Fruit fly (Drosophila melanogaster) whole organism, prepupa: ENCODE measurements around the gene Trc8.

Experiments
- CG10631 ChIP-seq: fragments of 200-800 bp; sonication (Bioruptor generic); optimal IDR thresholded peaks from 2 replicates; lab custom pipeline; 2016; ENCODE audit warnings: missing biosample characterization, missing genetic modification characterization
- CG10669 ChIP-seq: fragments of 200-800 bp; sonication (Bioruptor generic); optimal IDR thresholded peaks from 3 replicates; lab custom pipeline; 2018; ENCODE audit warnings: missing biosample characterization, mild to moderate bottlenecking, missing genetic modification characterization, moderate library complexity
- CG11902 ChIP-seq: fragments of 200-800 bp; sonication (Bioruptor generic); optimal IDR thresholded peaks from 3 replicates; lab custom pipeline; 2016; ENCODE audit warnings: missing biosample characterization, missing genetic modification characterization
- CG15336 ChIP-seq: fragments of 200-800 bp; sonication (Bioruptor generic); IDR thresholded peaks from 2 replicates; pipeline ENCODE4 v1.3.6; 2022; ENCODE audit warnings: missing biosample characterization, missing genetic modification characterization
- CG16779 ChIP-seq: fragments of 200-800 bp; sonication (Bioruptor generic); optimal IDR thresholded peaks from 3 replicates; lab custom pipeline; 2017; ENCODE audit warnings: missing biosample characterization, mild to moderate bottlenecking, missing genetic modification characterization
- CG31627 ChIP-seq: fragments of 200-800 bp; sonication (Bioruptor generic); optimal IDR thresholded peaks from 3 replicates; lab custom pipeline; 2016; ENCODE audit warnings: missing biosample characterization, missing genetic modification characterization
- CG32006 ChIP-seq: fragments of 200-800 bp; sonication (Bioruptor generic); optimal IDR thresholded peaks from 3 replicates; lab custom pipeline; 2017; ENCODE audit warnings: missing biosample characterization, mild to moderate bottlenecking, missing genetic modification characterization
- CG34406 ChIP-seq: fragments of 200-800 bp; sonication (Bioruptor generic); optimal IDR thresholded peaks from 3 replicates; lab custom pipeline; 2016; ENCODE audit warnings: missing biosample characterization, missing genetic modification characterization
- CG4318 ChIP-seq: fragments of 200-800 bp; sonication (Bioruptor generic); optimal IDR thresholded peaks from 3 replicates; lab custom pipeline; 2017; ENCODE audit warnings: missing biosample characterization, mild to moderate bottlenecking, missing genetic modification characterization
- CG6276 ChIP-seq: fragments of 200-800 bp; sonication (Bioruptor generic); optimal IDR thresholded peaks from 2 replicates; lab custom pipeline; 2017; ENCODE audit warnings: missing biosample characterization, mild to moderate bottlenecking, missing genetic modification characterization
- CG6792 ChIP-seq: fragments of 200-800 bp; sonication (Bioruptor generic); optimal IDR thresholded peaks from 3 replicates; lab custom pipeline; 2016; ENCODE audit warnings: missing biosample characterization, missing genetic modification characterization
- CG6854 ChIP-seq: fragments of 200-800 bp; sonication (Bioruptor generic); optimal IDR thresholded peaks from 2 replicates; lab custom pipeline; 2017; ENCODE audit warnings: missing biosample characterization, mild to moderate bottlenecking, missing genetic modification characterization
- CG8119 ChIP-seq: fragments of 200-800 bp; sonication (Bioruptor generic); IDR thresholded peaks from 3 replicates; pipeline ENCODE4 v1.3.6; 2022; ENCODE audit warnings: missing biosample characterization, missing genetic modification characterization
- Eip75B ChIP-seq: fragments of 200-800 bp; sonication (Bioruptor generic); optimal IDR thresholded peaks from 3 replicates; lab custom pipeline; 2016; ENCODE audit warnings: missing biosample characterization, missing genetic modification characterization
- Eip78C ChIP-seq: fragments of 200-800 bp; sonication (Bioruptor generic); peaks from one replicate; lab custom pipeline; 2016; ENCODE audit warnings: missing biosample characterization, missing genetic modification characterization
- Eip93F ChIP-seq: fragments of 200-800 bp; sonication (Bioruptor generic); optimal IDR thresholded peaks from 2 replicates; lab custom pipeline; 2016; ENCODE audit warnings: missing biosample characterization, mild to moderate bottlenecking, missing genetic modification characterization
- Ets96B ChIP-seq: fragments of 200-800 bp; optimal IDR thresholded peaks from 2 replicates; lab custom pipeline; 2019; ENCODE audit warnings: missing biosample characterization, mild to moderate bottlenecking, missing genetic modification characterization, moderate library complexity
- Gug ChIP-seq: fragments of 200-800 bp; sonication (Bioruptor generic); IDR thresholded peaks from 2 replicates; pipeline ENCODE4 v1.3.6; 2022; ENCODE audit warnings: missing biosample characterization, missing genetic modification characterization
- Hr38 ChIP-seq: sonication (Bioruptor generic); optimal IDR thresholded peaks from 2 replicates; lab custom pipeline; 2016; ENCODE audit warnings: missing biosample characterization, missing genetic modification characterization
- Hr4 ChIP-seq: fragments of 200-800 bp; sonication (Bioruptor generic); optimal IDR thresholded peaks from 3 replicates; lab custom pipeline; 2016; ENCODE audit warnings: missing biosample characterization, missing genetic modification characterization
- Lpt ChIP-seq: fragments of 200-800 bp; sonication (Bioruptor generic); optimal IDR thresholded peaks from 3 replicates; lab custom pipeline; 2016; ENCODE audit warnings: missing biosample characterization, missing genetic modification characterization
- Met ChIP-seq: fragments of 200-800 bp; sonication (Bioruptor generic); optimal IDR thresholded peaks from 3 replicates; lab custom pipeline; 2016; ENCODE audit warnings: missing biosample characterization, missing genetic modification characterization
- OdsH ChIP-seq: fragments of 200-800 bp; sonication (Bioruptor generic); optimal IDR thresholded peaks from 3 replicates; lab custom pipeline; 2016; ENCODE audit warnings: missing biosample characterization, missing genetic modification characterization
- Sox102F ChIP-seq: fragments of 200-800 bp; sonication (Bioruptor generic); optimal IDR thresholded peaks from 2 replicates; lab custom pipeline; 2016; ENCODE audit warnings: missing biosample characterization, mild to moderate bottlenecking, missing genetic modification characterization
- Sox14 ChIP-seq: fragments of 200-800 bp; sonication (Bioruptor generic); optimal IDR thresholded peaks from 3 replicates; lab custom pipeline; 2016; ENCODE audit warnings: missing biosample characterization, missing genetic modification characterization
- cyc ChIP-seq: fragments of 200-800 bp; sonication (Bioruptor generic); optimal IDR thresholded peaks from 3 replicates; lab custom pipeline; 2016; ENCODE audit warnings: missing biosample characterization, missing genetic modification characterization
- esn ChIP-seq: fragments of 200-800 bp; sonication (Bioruptor generic); optimal IDR thresholded peaks from 2 replicates; lab custom pipeline; 2016; ENCODE audit warnings: missing biosample characterization, mild to moderate bottlenecking, missing genetic modification characterization, moderate library complexity
- fd59A ChIP-seq: fragments of 200-800 bp; sonication (Bioruptor generic); optimal IDR thresholded peaks from 2 replicates; lab custom pipeline; 2017; ENCODE audit warnings: missing biosample characterization, mild to moderate bottlenecking, missing genetic modification characterization, missing genetic modification reagents
- fkh ChIP-seq: fragments of 200-800 bp; sonication (Bioruptor generic); optimal IDR thresholded peaks from 3 replicates; lab custom pipeline; 2017; ENCODE audit warnings: missing biosample characterization, mild to moderate bottlenecking, missing genetic modification characterization, moderate library complexity
- pdm3 ChIP-seq: fragments of 200-800 bp; sonication (Bioruptor generic); optimal IDR thresholded peaks from 3 replicates; lab custom pipeline; 2016; ENCODE audit warnings: missing biosample characterization, missing genetic modification characterization
- svp ChIP-seq: fragments of 200-800 bp; sonication (Bioruptor generic); peaks from one replicate; lab custom pipeline; 2016; ENCODE audit warnings: missing biosample characterization, missing genetic modification characterization

The Trc8 gene

DNA sequence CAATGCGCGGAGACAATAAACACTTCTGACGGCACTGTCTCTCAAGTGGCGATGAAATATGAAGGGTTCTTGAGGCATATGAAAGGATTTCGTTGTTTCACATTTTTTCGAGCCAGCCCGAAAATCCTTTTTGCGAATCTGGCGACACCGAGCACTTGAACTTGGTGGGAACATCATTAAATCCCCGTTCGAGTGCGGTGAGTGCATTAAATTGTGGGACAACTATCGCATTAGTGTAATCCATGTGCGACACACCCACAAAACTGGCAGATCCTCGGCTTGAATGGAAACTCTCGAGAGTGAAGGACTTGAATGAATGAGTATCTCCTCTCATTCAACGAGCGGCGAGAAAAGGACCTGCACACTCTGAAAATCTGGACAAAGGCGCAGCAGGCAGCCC is 13.2 kb upstream of the Trc8 start:
- no peak for TF ChIP-seq cyc (GFP tag; lab: Kevin White, UChicago)
- TF ChIP-seq CG10631 (GFP tag; lab: Kevin White, UChicago), result no peak

DNA sequence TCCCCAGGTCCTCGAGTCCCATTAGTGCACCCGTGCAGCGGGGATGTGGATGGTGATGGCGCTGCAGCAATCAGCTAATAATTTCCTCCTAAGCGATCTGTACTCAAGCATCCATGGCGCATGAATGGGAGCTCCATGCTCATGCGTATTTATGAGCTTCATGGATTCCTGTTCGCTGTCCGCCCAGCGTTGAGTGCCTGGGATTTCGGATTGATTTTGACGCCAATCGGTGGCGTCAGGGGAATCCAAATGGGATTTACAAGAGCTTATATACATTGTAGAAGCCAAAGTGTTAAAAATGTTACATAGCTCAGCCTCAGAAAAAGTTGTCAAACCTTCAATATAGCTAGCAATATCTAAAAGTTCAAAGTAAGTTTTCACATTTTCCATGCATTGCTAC is 11.8 kb upstream of the Trc8 start, which contains the start of gene ND-20L:
TSS of gene ND-20L (plus strand) at position 301 of the 400 bp plus-strand sequence.
- TF ChIP-seq Eip93F (GFP tag; lab: Kevin White, UChicago), result no peak
- no peak for TF ChIP-seq Ets96B
- no peak for TF ChIP-seq CG8119 (GFP tag; lab: Robert Waterston, UW)
- TF ChIP-seq pdm3 (GFP tag; lab: Kevin White, UChicago), result no peak
- no peak for TF ChIP-seq Met
- TF ChIP-seq OdsH (GFP tag; lab: Kevin White, UChicago), result no peak
- no peak for TF ChIP-seq fd59A (GFP tag; lab: Kevin White, UChicago)
- TF ChIP-seq CG4318, result no peak
- no peak for TF ChIP-seq CG15336 (GFP tag; lab: Robert Waterston, UW)
- no peak for TF ChIP-seq CG6792 (GFP tag; lab: Kevin White, UChicago)
- no peak for TF ChIP-seq Eip75B (GFP tag; lab: Kevin White, UChicago)
- TF ChIP-seq fkh (GFP tag; lab: Kevin White, UChicago), result no peak
- TF ChIP-seq CG16779 (tag; lab: Kevin White, UChicago), result no peak
- no peak for TF ChIP-seq CG10631 (GFP tag; lab: Kevin White, UChicago)
- no peak for TF ChIP-seq CG6854 (GFP tag; lab: Kevin White, UChicago)
- TF ChIP-seq CG10669 (GFP tag; lab: Kevin White, UChicago), result no peak
- TF ChIP-seq Eip78C (GFP tag; lab: Kevin White, UChicago), result no peak
- no peak for TF ChIP-seq Hr38 (GFP tag; lab: Kevin White, UChicago)

DNA sequence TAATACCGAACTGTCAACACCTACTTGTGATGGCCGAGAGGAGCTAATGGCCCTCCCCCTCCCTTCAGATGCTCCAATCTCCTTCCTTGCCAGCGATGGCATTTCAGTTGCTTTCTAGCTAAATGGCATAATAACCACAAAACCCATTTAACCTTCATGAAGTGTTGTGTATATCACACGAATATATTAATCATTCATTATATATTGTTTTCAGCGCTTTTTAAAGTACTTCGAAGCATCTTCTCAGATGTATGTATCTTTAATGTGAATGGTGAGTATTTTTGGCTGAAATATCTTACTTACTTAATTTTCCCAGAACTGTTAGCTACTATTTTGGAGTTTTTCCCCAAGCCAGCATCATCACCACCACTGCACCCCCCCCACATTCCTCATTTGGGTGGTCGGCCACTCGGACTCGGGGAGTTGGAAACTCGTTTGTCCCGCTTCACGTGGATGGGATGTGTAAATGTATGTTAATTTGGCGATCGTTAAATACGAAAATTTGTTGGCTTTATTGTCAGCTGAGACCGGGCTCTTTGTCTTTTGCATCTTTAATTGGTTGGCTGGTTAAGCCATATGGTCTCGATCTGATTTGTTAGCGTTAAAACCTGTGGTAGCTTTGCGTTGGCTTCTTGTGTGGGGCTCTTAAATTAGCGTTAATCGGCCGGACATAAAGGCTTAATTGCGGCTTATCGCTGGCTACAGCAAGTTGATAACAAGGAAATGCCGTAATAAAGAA is 8.9 kb upstream of the Trc8 start:
- 0 out of 2 replicates have a peak, but pooled peaks have one; percentile 24 for TF ChIP-seq CG15336 (GFP tag; lab: Robert Waterston, UW)
- no peak for TF ChIP-seq svp

DNA sequence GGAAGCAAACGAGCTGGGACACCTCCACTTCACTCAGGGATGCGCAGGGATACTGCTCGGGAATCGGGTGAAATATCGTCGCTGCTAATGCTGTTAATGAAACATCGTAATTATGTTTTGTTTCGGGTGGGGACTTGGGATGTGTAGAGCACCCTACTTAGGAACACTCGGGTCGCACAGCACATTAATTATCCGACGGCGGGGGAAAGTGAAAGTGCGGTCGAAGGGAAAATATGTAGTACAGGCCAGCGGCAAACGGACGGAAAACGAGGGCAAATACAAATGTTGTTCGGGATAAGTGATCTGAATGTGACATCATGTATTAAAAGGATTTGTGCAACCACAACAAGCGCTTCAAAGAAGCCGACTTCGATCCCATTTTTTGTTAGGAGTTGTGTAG is 7.9 kb upstream of the Trc8 start:
- TF ChIP-seq OdsH (GFP tag; lab: Kevin White, UChicago) (no peak), esn (GFP tag; lab: Kevin White, UChicago) (no peak), CG16779 (tag; lab: Kevin White, UChicago) (no peak), CG11902 (GFP tag; lab: Kevin White, UChicago) (no peak), Sox102F (GFP tag; lab: Kevin White, UChicago) (no peak), cyc (GFP tag; lab: Kevin White, UChicago) (no peak), Sox14 (GFP tag; lab: Kevin White, UChicago) (no peak), CG31627 (no peak), Gug (GFP tag; lab: Robert Waterston, UW) (no peak), Lpt (GFP tag; lab: Kevin White, UChicago) (no peak)

DNA sequence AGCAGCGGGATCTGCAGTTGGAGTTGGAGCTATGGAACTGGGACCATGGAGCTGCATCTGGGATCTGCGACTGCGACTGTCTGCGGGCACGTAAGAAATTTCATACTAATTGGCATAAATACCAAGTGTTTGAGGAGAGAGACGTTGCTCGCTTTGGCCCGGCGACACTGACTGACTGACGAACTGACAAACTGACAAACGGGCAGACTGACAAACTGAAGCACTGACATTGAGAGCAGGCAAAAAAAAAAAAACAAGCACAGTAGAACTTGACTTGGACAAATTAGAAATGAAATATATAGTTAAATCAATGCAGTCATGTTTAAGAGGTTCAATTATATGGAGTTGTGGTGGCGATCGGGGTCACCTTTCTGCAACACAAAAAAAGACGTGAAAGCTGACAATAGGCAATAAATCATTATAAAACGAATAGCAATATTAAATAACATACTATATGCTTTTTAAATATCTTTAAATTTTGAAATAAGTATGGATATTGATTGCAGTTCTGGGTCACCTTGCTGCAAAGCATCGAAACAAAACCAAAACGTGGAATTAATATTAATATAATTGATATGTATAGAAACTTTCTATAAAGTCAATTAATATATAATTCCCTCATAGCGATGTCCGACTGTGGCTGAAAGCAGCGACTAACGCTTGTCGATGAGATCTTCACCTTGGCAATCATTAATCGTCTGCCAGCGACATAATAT is 5.1 kb upstream of the Trc8 start:
- TF ChIP-seq CG4318 (peak; percentile 13), CG34406 (GFP tag; lab: Kevin White, UChicago) (no peak), svp (peak; percentile 40), Eip78C (GFP tag; lab: Kevin White, UChicago) (peak; percentile 54), CG6276 (peak; percentile 0), Hr4 (GFP tag; lab: Kevin White, UChicago) (peak; percentile 8), CG8119 (GFP tag; lab: Robert Waterston, UW) (no peak), CG32006 (GFP tag; lab: Kevin White, UChicago) (peak; percentile 69)
